Worm (Caenorhabditis elegans) whole organism, young adult: ENCODE results near the gene stdh-1.

Source experiments
- F55B11.4 ChIP-seq: sonication (generic microtip); optimal IDR thresholded peaks from 2 replicates; lab custom pipeline; 2016; ENCODE audit warnings: missing compliant biosample characterization, missing genetic modification characterization, borderline replicate concordance; ENCODE audit not compliant: insufficient read depth
- ama-1 ChIP-seq, 3 experiments: fragments of 150-350 bp in 1 of 3; sonication (generic microtip) in 2 of 3; optimal IDR thresholded peaks; 2 replicates each; lab custom pipeline; 2014 to 2018; ENCODE audit warnings: missing biosample characterization in 2 of 3, missing genetic modification characterization in 2 of 3, missing genetic modification reagents in 2 of 3
- dpl-1 ChIP-seq: fragments of 150-350 bp; optimal IDR thresholded peaks from 2 replicates; lab custom pipeline; 2014; ENCODE audit warnings: missing biosample characterization, missing genetic modification reagents, missing genetic modification characterization
- mcd-1 ChIP-seq: fragments of 200-800 bp; sonication (Bioruptor generic); IDR thresholded peaks from 2 replicates; pipeline ENCODE4 v1.3.6; 2022; ENCODE audit warnings: missing genetic modification reagents, missing genetic modification characterization, missing compliant biosample characterization
- nhr-27 ChIP-seq: fragments of 200-800 bp; sonication (Bioruptor generic); optimal IDR thresholded peaks from 2 replicates; lab custom pipeline; 2018; ENCODE audit warnings: mild to moderate bottlenecking, missing genetic modification characterization, moderate library complexity, missing compliant biosample characterization
- rec-8 ChIP-seq, 2 experiments: sonication (generic microtip); optimal IDR thresholded peaks; 2 replicates each; lab custom pipeline; 2016; ENCODE audit warnings: mild to moderate bottlenecking in 2 of 2, missing genetic modification characterization in 2 of 2, missing genetic modification reagents in 2 of 2, missing genotype in 2 of 2, missing biosample characterization in 1 of 2, missing compliant biosample characterization in 1 of 2, moderate library complexity in 1 of 2
- sea-2 ChIP-seq: fragments of 200-800 bp; sonication (Bioruptor generic); IDR thresholded peaks from 2 replicates; pipeline ENCODE4 v1.3.6; 2022; ENCODE audit warnings: missing genetic modification characterization, missing compliant biosample characterization
- snpc-4 ChIP-seq, 5 experiments: fragments of 150-350 bp in 1 of 5; sonication (generic microtip) in 4 of 5; optimal IDR thresholded peaks; 2 replicates each; lab custom pipeline; 2014 to 2018; ENCODE audit warnings: missing genetic modification characterization in 5 of 5, missing biosample characterization in 3 of 5, antibody characterized with exemption in 2 of 5, mild to moderate bottlenecking in 2 of 5, missing compliant biosample characterization in 2 of 5, missing genotype in 2 of 5, moderate library complexity in 2 of 5, missing genetic modification reagents in 1 of 5
- unc-130 ChIP-seq: sonication (generic microtip); optimal IDR thresholded peaks from 2 replicates; lab custom pipeline; 2016; ENCODE audit warnings: missing genetic modification reagents, missing genetic modification characterization, missing compliant biosample characterization
- ztf-22 ChIP-seq: fragments of 200-800 bp; sonication (Bioruptor generic); optimal IDR thresholded peaks from 2 replicates; lab custom pipeline; 2018; ENCODE audit warnings: mild to moderate bottlenecking, missing genetic modification characterization, moderate library complexity, missing compliant biosample characterization

ce11 chrV:13949010-13949409 is 42.7 kb downstream of the stdh-1 start, which contains the start of gene R10D12.6:
- TF ChIP-seq F55B11.4 = no peak
- TF ChIP-seq mcd-1 (GFP tag; lab: Robert Waterston, UW) = no peak
- TF ChIP-seq dpl-1 (GFP tag; lab: Kevin White, UChicago) = no peak
- TF ChIP-seq unc-130 (GFP tag; lab: Kevin White, UChicago) = no peak
- no peak for TF ChIP-seq sea-2 (GFP tag; lab: Robert Waterston, UW)
- TF ChIP-seq ztf-22 (GFP tag; lab: Kevin White, UChicago) = no peak
- TF ChIP-seq snpc-4 (GFP tag; optimal IDR thresholded peaks at IDR 0.05; lab: Kevin White, UChicago) = no peak
- no peak for TF ChIP-seq snpc-4 (tag; optimal IDR thresholded peaks at IDR 0.05; lab: Kevin White, UChicago)
- no peak for TF ChIP-seq ama-1 (optimal IDR thresholded peaks at IDR 0.05; lab: Kevin White, UChicago)
- TF ChIP-seq ama-1 (GFP tag; optimal IDR thresholded peaks at IDR 0.05; lab: Kevin White, UChicago) = no peak
- TF ChIP-seq rec-8 (tag; optimal IDR thresholded peaks at IDR 0.05; lab: Kevin White, UChicago) = no peak
- TF ChIP-seq nhr-27 = no peak
